Fruit fly (Drosophila melanogaster): ENCODE results near the gene Proc.
A peak's percentile ranks its signal among the peaks of the same experiment; 100 is the strongest.

Gene Proc

dm6 chr2L:7828901-7829300, 42.3 kb downstream of the Proc start (continued):
- TF ChIP-seq Pdp1 (GFP tag; optimal IDR thresholded peaks at IDR 0.05): peak in 1 of 2 experiments; percentile 69
- TF ChIP-seq CG18764 (GFP tag; optimal IDR thresholded peaks at IDR 0.05): no peak
- TF ChIP-seq otp (GFP tag; IDR thresholded peaks at IDR 0.05): no peak
- peak; percentile 22 for TF ChIP-seq CG11398 (GFP tag; optimal IDR thresholded peaks at IDR 0.05)
- TF ChIP-seq CG8290 (GFP tag; optimal IDR thresholded peaks at IDR 0.05): no peak
- TF ChIP-seq CG8290 (tag; optimal IDR thresholded peaks at IDR 0.05): peak in 1 of 2 experiments; percentile 45
- TF ChIP-seq tx (GFP tag; optimal IDR thresholded peaks at IDR 0.05): no peak
- TF ChIP-seq Xrp1 (GFP tag; IDR thresholded peaks at IDR 0.05): 0 out of 2 replicates have a peak, but pooled peaks have one; percentile 17
- no peak for TF ChIP-seq CG1832 (GFP tag; optimal IDR thresholded peaks at IDR 0.05)
- peak; percentile 21 for TF ChIP-seq wek (GFP tag; optimal IDR thresholded peaks at IDR 0.05)
- TF ChIP-seq CG13296 (GFP tag; optimal IDR thresholded peaks at IDR 0.05): peak; percentile 47
- no peak for TF ChIP-seq ems (GFP tag; optimal IDR thresholded peaks at IDR 0.05)
- no peak for TF ChIP-seq Dad (GFP tag; optimal IDR thresholded peaks at IDR 0.05)
- TF ChIP-seq Abd-B (GFP tag; optimal IDR thresholded peaks at IDR 0.05): no peak
- peak; percentile 68 for TF ChIP-seq CG12769 (tag; optimal IDR thresholded peaks at IDR 0.05)
- TF ChIP-seq pho (GFP tag; optimal IDR thresholded peaks at IDR 0.05): no peak
- TF ChIP-seq slbo (GFP tag; IDR thresholded peaks at IDR 0.05): no peak
- TF ChIP-seq CG14710 (tag; optimal IDR thresholded peaks at IDR 0.05): peak; percentile 27
- TF ChIP-seq Vsx1 (GFP tag; optimal IDR thresholded peaks at IDR 0.05): no peak
- no peak for TF ChIP-seq klu (GFP tag; IDR thresholded peaks at IDR 0.05)
- no peak for TF ChIP-seq CG15479 (GFP tag; optimal IDR thresholded peaks at IDR 0.05)
- TF ChIP-seq salm (tag; optimal IDR thresholded peaks at IDR 0.05): peak; percentile 33
- TF ChIP-seq CG31441 (GFP tag; IDR thresholded peaks at IDR 0.05): no peak
- TF ChIP-seq BtbVII (GFP tag; optimal IDR thresholded peaks at IDR 0.05): peak; percentile 47
- no peak for TF ChIP-seq Chrac-16 (GFP tag; optimal IDR thresholded peaks at IDR 0.05)
- no peak for TF ChIP-seq crc (GFP tag; optimal IDR thresholded peaks at IDR 0.05)
- no peak for TF ChIP-seq Side (GFP tag; optimal IDR thresholded peaks at IDR 0.05)
- no peak for TF ChIP-seq HmgD (GFP tag; optimal IDR thresholded peaks at IDR 0.05)
- no peak for TF ChIP-seq Opbp (GFP tag; IDR thresholded peaks at IDR 0.05; ENCODE audit: partially characterized antibody)
- peak; percentile 14 for TF ChIP-seq CHES-1-like (GFP tag; optimal IDR thresholded peaks at IDR 0.05)
- TF ChIP-seq CG6791 (GFP tag; IDR thresholded peaks at IDR 0.05; ENCODE audit: partially characterized antibody): no peak
- TF ChIP-seq CG2875 (GFP tag; optimal IDR thresholded peaks at IDR 0.05): peak; percentile 13
- TF ChIP-seq kah (GFP tag; optimal IDR thresholded peaks at IDR 0.05): no peak
- TF ChIP-seq Oli (tag; optimal IDR thresholded peaks at IDR 0.05): no peak
- no peak for TF ChIP-seq CG18011 (GFP tag; optimal IDR thresholded peaks at IDR 0.05)
- TF ChIP-seq CG17359 (tag; optimal IDR thresholded peaks at IDR 0.05): peak; percentile 38
- no peak for TF ChIP-seq hb (GFP tag; IDR thresholded peaks at IDR 0.05; ENCODE audit: partially characterized antibody)
- no peak for TF ChIP-seq CG1602 (GFP tag; optimal IDR thresholded peaks at IDR 0.05)
- TF ChIP-seq rib (GFP tag; IDR thresholded peaks at IDR 0.05): 0 out of 2 replicates have a peak, but pooled peaks have one; percentile 45
- no peak for TF ChIP-seq stwl (tag; optimal IDR thresholded peaks at IDR 0.05)
- TF ChIP-seq D19B (GFP tag; optimal IDR thresholded peaks at IDR 0.05): no peak
- TF ChIP-seq btn (GFP tag; optimal IDR thresholded peaks at IDR 0.05): no peak
- TF ChIP-seq Blimp-1 (GFP tag; optimal IDR thresholded peaks at IDR 0.05): peak; percentile 16
- TF ChIP-seq CG6689 (GFP tag; IDR thresholded peaks at IDR 0.05): peak; percentile 47; the same call in 1 of the 2 replicates
- TF ChIP-seq CG7987 (GFP tag; optimal IDR thresholded peaks at IDR 0.05): peak; percentile 38
- peak; percentile 19; the same call in 1 of the 3 replicates for TF ChIP-seq CG34422 (GFP tag; IDR thresholded peaks at IDR 0.05)
- TF ChIP-seq Ravus (GFP tag; IDR thresholded peaks at IDR 0.05): no peak
- TF ChIP-seq Camta (GFP tag; optimal IDR thresholded peaks at IDR 0.05): no peak
- TF ChIP-seq E2f2 (GFP tag; IDR thresholded peaks at IDR 0.05): no peak
- peak; percentile 48 for TF ChIP-seq nau (GFP tag; optimal IDR thresholded peaks at IDR 0.05)
- peak; percentile 23 for TF ChIP-seq lab (GFP tag; optimal IDR thresholded peaks at IDR 0.05)

All from whole organism, embryonic.